Worm (Caenorhabditis elegans): ENCODE measurements around the gene C34C12.8.

DNA sequence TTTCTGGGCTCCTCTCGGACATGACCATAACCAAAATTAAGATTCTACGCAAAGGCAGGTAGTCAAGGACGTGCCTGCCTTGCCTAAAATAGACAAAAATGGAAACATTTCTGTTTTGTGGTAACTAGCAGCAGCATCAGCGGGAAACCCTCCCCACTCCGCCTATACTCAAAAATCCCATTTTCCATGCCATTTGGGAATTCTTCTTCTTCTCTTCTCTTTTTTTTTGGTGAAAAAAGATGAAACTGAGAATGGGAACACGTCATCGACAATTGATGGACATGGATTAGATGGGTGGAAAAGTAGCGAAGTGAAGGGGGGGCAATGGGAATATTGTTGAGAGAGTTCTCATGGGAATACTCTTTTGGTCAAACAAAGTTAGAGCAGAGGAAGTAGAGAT is 23.1 kb upstream of the C34C12.8 start:
- TF ChIP-seq ztf-23 (GFP tag; IDR thresholded peaks at IDR 0.05) (no peak), klf-2 (GFP tag; conservative IDR thresholded peaks at IDR 0.05) (no peak), cog-1 (tag; optimal IDR thresholded peaks at IDR 0.05) (no peak), T22C8.4 (GFP tag; IDR thresholded peaks at IDR 0.05) (no peak)

Measured in whole organism, midembryonic.